Fruit fly (Drosophila melanogaster) whole organism, pupa: Measurements from ENCODE around the gene CG6481.
A peak's percentile ranks its signal among the peaks of the same experiment; 100 is the strongest.

Experiments used
- CG10348 ChIP-seq: fragments of 200-800 bp; sonication (Bioruptor generic); IDR thresholded peaks from 2 replicates; pipeline ENCODE4 v1.3.6; 2022; ENCODE audit warnings: missing biosample characterization, missing genetic modification characterization
- CG12605 ChIP-seq: fragments of 200-800 bp; sonication (Bioruptor generic); IDR thresholded peaks from 2 replicates; pipeline ENCODE4 v1.3.6; 2022; ENCODE audit warnings: missing biosample characterization, missing genetic modification characterization
- CG13204 ChIP-seq: fragments of 200-800 bp; sonication (Bioruptor generic); optimal IDR thresholded peaks from 2 replicates; lab custom pipeline; 2018; ENCODE audit warnings: missing biosample characterization, mild to moderate bottlenecking, missing genetic modification characterization, moderate library complexity
- CG14655 ChIP-seq: fragments of 200-800 bp; sonication (Bioruptor generic); optimal IDR thresholded peaks from 3 replicates; lab custom pipeline; 2017; ENCODE audit warnings: mild to moderate bottlenecking, missing biosample characterization, missing genetic modification reagents, missing genetic modification characterization
- CG15710 ChIP-seq: fragments of 200-800 bp; sonication (Bioruptor generic); optimal IDR thresholded peaks from 2 replicates; lab custom pipeline; 2018; ENCODE audit warnings: missing biosample characterization, mild to moderate bottlenecking, missing genetic modification characterization, moderate library complexity
- CG17806 ChIP-seq: fragments of 200-800 bp; sonication (Bioruptor generic); optimal IDR thresholded peaks from 2 replicates; lab custom pipeline; 2018; ENCODE audit warnings: missing biosample characterization, mild to moderate bottlenecking, missing genetic modification characterization, moderate library complexity
- CG32121 ChIP-seq: fragments of 200-800 bp; sonication (Bioruptor generic); IDR thresholded peaks from 2 replicates; pipeline ENCODE4 v1.3.6; 2022; ENCODE audit warnings: missing biosample characterization, missing genetic modification characterization
- CG34367 ChIP-seq: fragments of 200-800 bp; sonication (Bioruptor generic); optimal IDR thresholded peaks from 2 replicates; lab custom pipeline; 2018; ENCODE audit warnings: missing biosample characterization, mild to moderate bottlenecking, missing genetic modification characterization
- CG4496 ChIP-seq: fragments of 200-800 bp; sonication (Bioruptor generic); IDR thresholded peaks from 3 replicates; pipeline ENCODE4 v1.3.6; 2022; ENCODE audit warnings: missing biosample characterization, missing genetic modification characterization
- CG8159 ChIP-seq: fragments of 200-800 bp; sonication (Bioruptor generic); optimal IDR thresholded peaks from 3 replicates; lab custom pipeline; 2018; ENCODE audit warnings: missing biosample characterization, mild to moderate bottlenecking, missing genetic modification characterization, moderate library complexity
- CG8301 ChIP-seq: fragments of 200-800 bp; sonication (Bioruptor generic); optimal IDR thresholded peaks from 2 replicates; lab custom pipeline; 2018; ENCODE audit warnings: missing biosample characterization, mild to moderate bottlenecking, missing genetic modification characterization
- CG9948 ChIP-seq: fragments of 200-800 bp; sonication (Bioruptor generic); optimal IDR thresholded peaks from 2 replicates; lab custom pipeline; 2018; ENCODE audit warnings: missing biosample characterization, mild to moderate bottlenecking, missing genetic modification characterization, moderate library complexity
- D1 ChIP-seq: fragments of 200-800 bp; sonication (Bioruptor generic); optimal IDR thresholded peaks from 2 replicates; lab custom pipeline; 2018; ENCODE audit warnings: missing biosample characterization, mild to moderate bottlenecking, missing genetic modification characterization, moderate library complexity
- EcR ChIP-seq: fragments of 200-800 bp; sonication (Bioruptor generic); optimal IDR thresholded peaks from 3 replicates; lab custom pipeline; 2019; ENCODE audit warnings: missing biosample characterization, missing genetic modification characterization, mild to moderate bottlenecking, moderate library complexity, missing genetic modification reagents
- Ets98B ChIP-seq: fragments of 200-800 bp; sonication (Bioruptor generic); IDR thresholded peaks from 2 replicates; pipeline ENCODE4 v1.3.6; 2022; ENCODE audit warnings: missing biosample characterization, missing genetic modification characterization
- Pif1A ChIP-seq: fragments of 200-800 bp; sonication (Bioruptor generic); optimal IDR thresholded peaks from 3 replicates; lab custom pipeline; 2016; ENCODE audit warnings: missing biosample characterization, missing genetic modification characterization
- Pif1B ChIP-seq: fragments of 200-800 bp; sonication (Bioruptor generic); optimal IDR thresholded peaks from 3 replicates; lab custom pipeline; 2016; ENCODE audit warnings: missing biosample characterization, missing genetic modification characterization
- Snoo ChIP-seq: fragments of 200-800 bp; sonication (Bioruptor generic); optimal IDR thresholded peaks from 3 replicates; lab custom pipeline; 2017; ENCODE audit warnings: missing biosample characterization, mild to moderate bottlenecking, missing genetic modification characterization, inconsistent platforms
- fd96Ca ChIP-seq: fragments of 200-800 bp; sonication (Bioruptor generic); IDR thresholded peaks from 3 replicates; pipeline ENCODE4 v1.3.6; 2022; ENCODE audit warnings: missing biosample characterization, missing genetic modification characterization
- gl ChIP-seq: fragments of 200-800 bp; sonication (Bioruptor generic); optimal IDR thresholded peaks from 2 replicates; lab custom pipeline; 2018; ENCODE audit warnings: missing biosample characterization, mild to moderate bottlenecking, missing genetic modification characterization
- rn ChIP-seq: fragments of 200-800 bp; sonication (Bioruptor generic); IDR thresholded peaks from 2 replicates; pipeline ENCODE4 v1.3.6; 2022; ENCODE audit warnings: missing biosample characterization, missing genetic modification characterization

The CG6481 gene

dm6 chrX:18538204-18538864, 16.1 kb upstream of the CG6481 start:
- TF ChIP-seq CG10348 (GFP tag; lab: Robert Waterston, UW) (no peak), CG15710 (peak; percentile 67), rn (no peak), D1 (tag; lab: Kevin White, UChicago) (no peak), fd96Ca (GFP tag; lab: Robert Waterston, UW) (peak; percentile 71), CG32121 (GFP tag; lab: Robert Waterston, UW) (0 out of 2 replicates have a peak, but pooled peaks have one; percentile 10), CG14655 (GFP tag; lab: Kevin White, UChicago) (peak; percentile 61), Snoo (tag; lab: Kevin White, UChicago) (peak; percentile 36), CG8159 (tag; lab: Kevin White, UChicago) (peak; percentile 71), gl (tag; lab: Kevin White, UChicago) (peak; percentile 36), CG34367 (tag; lab: Kevin White, UChicago) (peak; percentile 62), Pif1A (GFP tag; lab: Kevin White, UChicago) (peak; percentile 70), CG17806 (tag; lab: Kevin White, UChicago) (peak; percentile 69), CG8301 (tag; lab: Kevin White, UChicago) (peak; percentile 55), Pif1B (peak; percentile 66), Ets98B (no peak), CG9948 (tag; lab: Kevin White, UChicago) (peak; percentile 57), CG13204 (GFP tag; lab: Kevin White, UChicago) (peak; percentile 40), CG4496 (GFP tag; lab: Robert Waterston, UW) (peak; percentile 36; the same call in 1 of the 3 replicates)

DNA sequence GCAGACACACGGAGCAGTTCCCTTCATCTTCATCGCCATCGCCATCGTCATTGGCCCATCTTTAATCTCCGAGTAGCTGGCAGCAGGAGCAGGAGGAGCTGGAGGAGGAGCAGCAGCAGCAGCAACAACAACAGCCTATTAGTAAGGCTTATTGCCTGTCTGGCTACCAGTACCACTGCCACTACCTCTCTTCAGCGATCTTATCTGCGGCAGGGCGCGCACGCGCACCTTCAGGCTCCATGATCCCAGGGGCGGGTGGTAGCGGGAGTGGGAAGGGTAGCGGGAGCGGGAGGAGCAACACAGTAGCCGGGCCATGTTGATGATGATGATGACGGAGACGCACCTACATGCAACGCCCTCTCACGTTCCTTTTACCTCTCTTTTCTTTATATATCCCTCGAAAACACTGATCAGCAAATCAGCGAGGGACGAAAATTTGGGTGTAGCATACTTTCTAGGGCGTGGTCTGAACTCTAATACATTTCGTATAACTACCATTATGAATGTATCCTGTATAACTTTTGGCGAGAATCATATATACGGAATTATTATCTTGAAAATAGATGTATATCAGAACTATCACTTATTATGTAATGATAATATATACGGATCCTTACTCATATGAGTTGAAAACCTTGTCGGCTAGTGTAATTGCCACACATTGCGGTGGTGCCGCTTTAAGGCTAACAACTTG, 15.0 kb upstream of the CG6481 start:
- TF ChIP-seq CG12605 (GFP tag; lab: Robert Waterston, UW), result no peak
- no peak for TF ChIP-seq Pif1A (GFP tag; lab: Kevin White, UChicago)
- peak; percentile 59 for TF ChIP-seq CG15710
- TF ChIP-seq rn, result no peak
- TF ChIP-seq CG34367 (tag; lab: Kevin White, UChicago), result peak; percentile 56
- no peak for TF ChIP-seq CG4496 (GFP tag; lab: Robert Waterston, UW)
- TF ChIP-seq CG9948 (tag; lab: Kevin White, UChicago), result peak; percentile 51
- no peak for TF ChIP-seq CG10348 (GFP tag; lab: Robert Waterston, UW)
- no peak for TF ChIP-seq fd96Ca (GFP tag; lab: Robert Waterston, UW)
- TF ChIP-seq CG17806 (tag; lab: Kevin White, UChicago), result peak; percentile 24
- TF ChIP-seq CG13204 (GFP tag; lab: Kevin White, UChicago), result peak; percentile 78
- TF ChIP-seq CG8301 (tag; lab: Kevin White, UChicago), result peak; percentile 1
- TF ChIP-seq CG14655 (GFP tag; lab: Kevin White, UChicago), result peak; percentile 18
- TF ChIP-seq Snoo (tag; lab: Kevin White, UChicago), result no peak
- no peak for TF ChIP-seq gl (tag; lab: Kevin White, UChicago)
- TF ChIP-seq CG32121 (GFP tag; lab: Robert Waterston, UW), result no peak
- TF ChIP-seq D1 (tag; lab: Kevin White, UChicago), result no peak
- TF ChIP-seq CG8159 (tag; lab: Kevin White, UChicago), result peak; percentile 67
- no peak for TF ChIP-seq Pif1B
- no peak for TF ChIP-seq EcR (GFP tag; lab: Kevin White, UChicago)
- no peak for TF ChIP-seq Ets98B

- TF ChIP-seq CG17806 (tag; lab: Kevin White, UChicago) (no peak), Snoo (tag; lab: Kevin White, UChicago) (no peak), CG9948 (tag; lab: Kevin White, UChicago) (no peak), CG14655 (GFP tag; lab: Kevin White, UChicago) (no peak), CG4496 (GFP tag; lab: Robert Waterston, UW) (0 out of 3 replicates have a peak, but pooled peaks have one; percentile 48), CG34367 (tag; lab: Kevin White, UChicago) (no peak), CG8301 (tag; lab: Kevin White, UChicago) (no peak), EcR (GFP tag; lab: Kevin White, UChicago) (peak; percentile 2), CG8159 (tag; lab: Kevin White, UChicago) (no peak), CG12605 (GFP tag; lab: Robert Waterston, UW) (peak; percentile 44), CG32121 (GFP tag; lab: Robert Waterston, UW) (peak; percentile 31; the same call in 1 of the 2 replicates), CG15710 (no peak), CG10348 (GFP tag; lab: Robert Waterston, UW) (no peak), CG13204 (GFP tag; lab: Kevin White, UChicago) (peak; percentile 57), Pif1B (no peak), D1 (tag; lab: Kevin White, UChicago) (no peak), Ets98B (peak; percentile 26; the same call in 1 of the 2 replicates), rn (no peak), gl (tag; lab: Kevin White, UChicago) (no peak), Pif1A (GFP tag; lab: Kevin White, UChicago) (no peak), fd96Ca (GFP tag; lab: Robert Waterston, UW) (peak; percentile 51; the same call in 1 of the 3 replicates)
Observed at dm6 chrX:18534393-18534792, 12.1 kb upstream of the CG6481 start.

DNA sequence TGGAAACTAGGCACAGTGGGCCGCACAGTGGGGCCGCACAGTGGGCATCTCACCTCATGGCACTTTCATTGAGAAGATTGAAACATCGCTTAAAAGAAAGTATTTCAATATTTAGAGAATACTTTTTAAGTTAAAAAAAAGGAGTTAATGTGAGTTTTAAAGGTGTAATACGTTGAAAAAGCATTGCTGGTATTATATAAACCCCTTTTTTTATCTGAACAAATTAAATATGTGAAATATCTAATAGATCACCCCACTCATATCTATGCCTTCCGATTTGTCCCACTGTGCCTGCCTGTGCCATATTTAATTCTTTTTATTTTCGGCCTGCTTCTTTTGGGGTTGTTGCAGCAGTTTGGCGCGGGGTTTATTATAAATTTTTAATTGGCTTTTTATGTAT, 11.1 kb upstream of the CG6481 start:
- TF ChIP-seq CG32121 (GFP tag; lab: Robert Waterston, UW), result no peak
- no peak for TF ChIP-seq rn
- TF ChIP-seq CG12605 (GFP tag; lab: Robert Waterston, UW), result no peak
- peak; percentile 22 for TF ChIP-seq CG15710
- no peak for TF ChIP-seq CG14655 (GFP tag; lab: Kevin White, UChicago)
- no peak for TF ChIP-seq CG4496 (GFP tag; lab: Robert Waterston, UW)
- TF ChIP-seq CG17806 (tag; lab: Kevin White, UChicago), result no peak
- peak; percentile 18 for TF ChIP-seq Pif1A (GFP tag; lab: Kevin White, UChicago)
- peak; percentile 13 for TF ChIP-seq CG34367 (tag; lab: Kevin White, UChicago)
- no peak for TF ChIP-seq EcR (GFP tag; lab: Kevin White, UChicago)
- peak; percentile 25 for TF ChIP-seq CG9948 (tag; lab: Kevin White, UChicago)
- no peak for TF ChIP-seq Pif1B
- peak; percentile 25 for TF ChIP-seq CG8159 (tag; lab: Kevin White, UChicago)
- TF ChIP-seq Ets98B, result no peak
